Fruit fly (Drosophila melanogaster) whole organism, wandering third instar larva: ENCODE data around the gene RecQ4.

ENCODE experiments used
- Abd-B ChIP-seq: fragments of >200 bp; optimal IDR thresholded peaks from 2 replicates; lab custom pipeline; 2017; ENCODE audit warnings: missing biosample characterization, missing genetic modification characterization
- CG32264 ChIP-seq: fragments of 200-800 bp; sonication (Bioruptor generic); optimal IDR thresholded peaks from 2 replicates; lab custom pipeline; 2016; ENCODE audit warnings: missing biosample characterization, missing genetic modification characterization
- CG9705 ChIP-seq: fragments of 200-800 bp; sonication (Bioruptor generic); optimal IDR thresholded peaks from 2 replicates; lab custom pipeline; 2018; ENCODE audit warnings: missing biosample characterization, mild to moderate bottlenecking, missing genetic modification characterization
- CrebA ChIP-seq: fragments of 200-800 bp; sonication (Bioruptor generic); optimal IDR thresholded peaks from 2 replicates; lab custom pipeline; 2016; ENCODE audit warnings: missing biosample characterization, mild to moderate bottlenecking, missing genetic modification characterization, borderline replicate concordance
- Dfd ChIP-seq: fragments of >200 bp; optimal IDR thresholded peaks from 2 replicates; lab custom pipeline; 2017; ENCODE audit warnings: missing biosample characterization, missing genetic modification characterization
- Dif ChIP-seq: fragments of 200-275, 200-300 bp; sonication (Bioruptor generic); optimal IDR thresholded peaks from 2 replicates; lab custom pipeline; 2018; ENCODE audit warnings: missing biosample characterization, missing genetic modification characterization; ENCODE audit not compliant: partially characterized antibody
- GATAd ChIP-seq: sonication (Bioruptor generic); optimal IDR thresholded peaks from 2 replicates; lab custom pipeline; 2016; ENCODE audit warnings: missing biosample characterization, missing genetic modification characterization
- HLH106 ChIP-seq: fragments of 200-800 bp; optimal IDR thresholded peaks from 3 replicates; lab custom pipeline; 2019; ENCODE audit warnings: missing biosample characterization, mild to moderate bottlenecking, missing genetic modification characterization, moderate library complexity
- Hnf4 ChIP-seq: fragments of 200-800 bp; sonication (Bioruptor generic); optimal IDR thresholded peaks from 2 replicates; lab custom pipeline; 2016; ENCODE audit warnings: missing biosample characterization, mild to moderate bottlenecking, missing genetic modification characterization
- Hr78 ChIP-seq: fragments of >200 bp; optimal IDR thresholded peaks from 2 replicates; lab custom pipeline; 2017; ENCODE audit warnings: missing biosample characterization, missing genetic modification characterization
- Hr83 ChIP-seq: fragments of 200-300 bp; sonication (Bioruptor generic); optimal IDR thresholded peaks from 2 replicates; lab custom pipeline; 2016; ENCODE audit warnings: missing biosample characterization, mild to moderate bottlenecking, missing genetic modification characterization, moderate library complexity; ENCODE audit not compliant: poor library complexity, severe bottlenecking
- Jra ChIP-seq: sonication (Bioruptor generic); optimal IDR thresholded peaks from 2 replicates; lab custom pipeline; 2016; ENCODE audit warnings: missing biosample characterization, missing genetic modification characterization
- Mio ChIP-seq: sonication (Bioruptor generic); optimal IDR thresholded peaks from 2 replicates; lab custom pipeline; 2016; ENCODE audit warnings: missing biosample characterization, missing genetic modification characterization
- Myc ChIP-seq: fragments of >200 bp; optimal IDR thresholded peaks from 2 replicates; lab custom pipeline; 2017
- N ChIP-seq: fragments of >200 bp; optimal IDR thresholded peaks from 2 replicates; lab custom pipeline; 2018; ENCODE audit warnings: missing biosample characterization, missing external identifiers, missing genetic modification characterization
- OdsH ChIP-seq: fragments of 200-800 bp; sonication (Bioruptor generic); optimal IDR thresholded peaks from 2 replicates; lab custom pipeline; 2016; ENCODE audit warnings: missing biosample characterization, mild to moderate bottlenecking, missing genetic modification characterization
- Rel ChIP-seq, 2 experiments: fragments of 200-800 bp; sonication (Bioruptor generic) in 1 of 2; optimal IDR thresholded peaks; 2 replicates in 1 of 2; 3 replicates in 1 of 2; lab custom pipeline; 2016 to 2019; ENCODE audit warnings: mild to moderate bottlenecking in 2 of 2, missing biosample characterization in 2 of 2, missing genetic modification characterization in 2 of 2, moderate library complexity in 1 of 2
- Sp1 ChIP-seq: fragments of 200-800 bp; sonication (Bioruptor generic); optimal IDR thresholded peaks from 3 replicates; lab custom pipeline; 2019; ENCODE audit warnings: missing biosample characterization, mild to moderate bottlenecking, missing genetic modification characterization, moderate library complexity
- Vsx2 ChIP-seq: fragments of 200-300, 225-300 bp; sonication (Bioruptor generic); optimal IDR thresholded peaks from 2 replicates; lab custom pipeline; 2018; ENCODE audit warnings: missing biosample characterization, missing genetic modification characterization; ENCODE audit not compliant: partially characterized antibody
- br ChIP-seq: fragments of 200-800 bp; sonication (Bioruptor generic); optimal IDR thresholded peaks from 2 replicates; lab custom pipeline; 2016; ENCODE audit warnings: missing biosample characterization, missing genetic modification characterization
- brk ChIP-seq: fragments of 200-800 bp; sonication (Bioruptor generic); optimal IDR thresholded peaks from 2 replicates; lab custom pipeline; 2016; ENCODE audit warnings: missing biosample characterization, mild to moderate bottlenecking, missing genetic modification characterization
- dl ChIP-seq, 2 experiments: fragments of 175-275, 200-275 bp in 1 of 2; fragments of 200-275 bp in 1 of 2; sonication (Bioruptor generic); optimal IDR thresholded peaks; lab custom pipeline; 2018; ENCODE audit warnings: mild to moderate bottlenecking in 2 of 2, missing biosample characterization in 2 of 2, missing genetic modification characterization in 2 of 2, moderate library complexity in 2 of 2; ENCODE audit not compliant: partially characterized antibody in 2 of 2, insufficient read depth in 1 of 2
- dmrt93B ChIP-seq: fragments of 200-800 bp; sonication (Bioruptor generic); optimal IDR thresholded peaks from 2 replicates; lab custom pipeline; 2018; ENCODE audit warnings: missing biosample characterization, mild to moderate bottlenecking, missing genetic modification characterization
- dsf ChIP-seq: sonication (Bioruptor generic); optimal IDR thresholded peaks from 2 replicates; lab custom pipeline; 2016; ENCODE audit warnings: missing biosample characterization, missing genetic modification characterization, borderline replicate concordance
- ey ChIP-seq: fragments of 200-800 bp; sonication (Bioruptor generic); optimal IDR thresholded peaks from 2 replicates; lab custom pipeline; 2016; ENCODE audit warnings: missing biosample characterization, missing genetic modification characterization
- foxo ChIP-seq, 2 experiments: fragments of 200-800 bp; sonication (Bioruptor generic); optimal IDR thresholded peaks; 2 replicates in 1 of 2; 3 replicates in 1 of 2; lab custom pipeline; 2016 to 2017; ENCODE audit warnings: missing biosample characterization in 2 of 2, missing genetic modification characterization in 2 of 2
- fru ChIP-seq: fragments of 200-800 bp; sonication (Bioruptor generic); optimal IDR thresholded peaks from 3 replicates; lab custom pipeline; 2016; ENCODE audit warnings: missing biosample characterization, mild to moderate bottlenecking, missing genetic modification characterization
- h ChIP-seq: fragments of 200-800 bp; sonication (Bioruptor generic); optimal IDR thresholded peaks from 3 replicates; lab custom pipeline; 2016; ENCODE audit warnings: missing biosample characterization, mild to moderate bottlenecking, missing genetic modification characterization
- jim ChIP-seq: fragments of 175-275, 200-325 bp; sonication (Bioruptor generic); optimal IDR thresholded peaks from 2 replicates; lab custom pipeline; 2016; ENCODE audit warnings: missing biosample characterization, mild to moderate bottlenecking, missing genetic modification characterization
- lola ChIP-seq: fragments of >200 bp; optimal IDR thresholded peaks from 2 replicates; lab custom pipeline; 2017; ENCODE audit warnings: missing biosample characterization, missing genetic modification characterization
- pan ChIP-seq: fragments of >200 bp; optimal IDR thresholded peaks from 2 replicates; lab custom pipeline; 2017
- psq ChIP-seq: fragments of 200-800 bp; sonication (Bioruptor generic); optimal IDR thresholded peaks from 3 replicates; lab custom pipeline; 2017; ENCODE audit warnings: missing biosample characterization, mild to moderate bottlenecking, missing genetic modification characterization, moderate library complexity
- rgr ChIP-seq: fragments of 200-800 bp; sonication (Bioruptor generic); optimal IDR thresholded peaks from 3 replicates; lab custom pipeline; 2016; ENCODE audit warnings: missing biosample characterization, mild to moderate bottlenecking, missing genetic modification characterization
- sage ChIP-seq: fragments of 200-800 bp; sonication (Bioruptor generic); optimal IDR thresholded peaks from 2 replicates; lab custom pipeline; 2016; ENCODE audit warnings: missing biosample characterization, mild to moderate bottlenecking, missing genetic modification characterization
- sv ChIP-seq: fragments of 200-800 bp; sonication (Bioruptor generic); optimal IDR thresholded peaks from 3 replicates; lab custom pipeline; 2016; ENCODE audit warnings: missing biosample characterization, missing genetic modification characterization
- tai ChIP-seq: sonication (Bioruptor generic); optimal IDR thresholded peaks from 2 replicates; lab custom pipeline; 2016; ENCODE audit warnings: missing biosample characterization, missing genetic modification characterization
- usp ChIP-seq: fragments of >200 bp; optimal IDR thresholded peaks from 2 replicates; lab custom pipeline; 2017; ENCODE audit warnings: missing biosample characterization, missing genetic modification characterization
- woc ChIP-seq: sonication (Bioruptor generic); optimal IDR thresholded peaks from 2 replicates; lab custom pipeline; 2016; ENCODE audit warnings: missing biosample characterization, mild to moderate bottlenecking, missing genetic modification characterization

The RecQ4 gene

DNA sequence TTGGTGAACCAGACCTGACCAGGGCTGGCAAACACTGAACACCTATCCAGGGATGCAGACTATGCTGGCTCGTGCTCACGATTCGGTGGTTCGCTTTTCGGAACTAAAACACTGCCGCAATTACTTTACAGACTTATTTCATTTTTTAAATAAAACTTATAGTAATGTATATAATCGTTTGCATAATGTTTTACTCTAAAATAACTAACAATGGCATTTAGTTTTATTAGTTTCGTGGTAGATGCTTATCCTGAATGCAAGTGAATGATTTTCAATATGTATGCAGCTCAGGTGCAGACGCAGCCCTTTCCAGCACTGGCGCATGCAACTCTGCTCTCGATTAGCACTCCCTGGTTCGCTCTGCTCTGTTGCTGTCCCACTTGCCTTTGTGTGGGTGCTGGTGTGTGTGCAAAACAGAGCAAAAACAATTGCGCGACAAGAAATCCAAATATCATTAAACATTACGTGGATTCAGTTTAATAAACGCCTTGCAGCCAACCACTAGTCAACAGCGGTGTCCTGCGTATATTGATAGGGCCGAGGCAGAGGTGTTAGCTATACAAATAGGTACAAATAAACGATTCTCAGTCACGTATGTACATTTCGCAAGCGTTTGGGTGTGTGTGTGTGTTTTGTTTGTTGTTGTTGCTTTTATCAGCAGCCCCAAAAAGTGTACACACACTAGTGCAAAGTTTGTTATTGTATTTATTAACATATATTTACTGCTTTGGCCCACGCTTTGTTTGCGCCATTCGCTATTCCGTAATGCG is 11.0 kb upstream of the RecQ4 start, which contains the start of the genes ERR and Atg18a (continued):
- peak; percentile 88 for TF ChIP-seq Jra (GFP tag; lab: Kevin White, UChicago)
- no peak for TF ChIP-seq CrebA (GFP tag; lab: Kevin White, UChicago)
- TF ChIP-seq fru (GFP tag; lab: Kevin White, UChicago), result peak; percentile 87
- peak in 1 of 2 experiments; percentile 92 for TF ChIP-seq foxo (GFP tag; optimal IDR thresholded peaks at IDR 0.05; lab: Kevin White, UChicago)
- TF ChIP-seq Vsx2 (GFP tag; lab: Kevin White, UChicago), result no peak
- TF ChIP-seq woc, result peak; percentile 91
- peak; percentile 76 for TF ChIP-seq psq (GFP tag; lab: Kevin White, UChicago)

DNA sequence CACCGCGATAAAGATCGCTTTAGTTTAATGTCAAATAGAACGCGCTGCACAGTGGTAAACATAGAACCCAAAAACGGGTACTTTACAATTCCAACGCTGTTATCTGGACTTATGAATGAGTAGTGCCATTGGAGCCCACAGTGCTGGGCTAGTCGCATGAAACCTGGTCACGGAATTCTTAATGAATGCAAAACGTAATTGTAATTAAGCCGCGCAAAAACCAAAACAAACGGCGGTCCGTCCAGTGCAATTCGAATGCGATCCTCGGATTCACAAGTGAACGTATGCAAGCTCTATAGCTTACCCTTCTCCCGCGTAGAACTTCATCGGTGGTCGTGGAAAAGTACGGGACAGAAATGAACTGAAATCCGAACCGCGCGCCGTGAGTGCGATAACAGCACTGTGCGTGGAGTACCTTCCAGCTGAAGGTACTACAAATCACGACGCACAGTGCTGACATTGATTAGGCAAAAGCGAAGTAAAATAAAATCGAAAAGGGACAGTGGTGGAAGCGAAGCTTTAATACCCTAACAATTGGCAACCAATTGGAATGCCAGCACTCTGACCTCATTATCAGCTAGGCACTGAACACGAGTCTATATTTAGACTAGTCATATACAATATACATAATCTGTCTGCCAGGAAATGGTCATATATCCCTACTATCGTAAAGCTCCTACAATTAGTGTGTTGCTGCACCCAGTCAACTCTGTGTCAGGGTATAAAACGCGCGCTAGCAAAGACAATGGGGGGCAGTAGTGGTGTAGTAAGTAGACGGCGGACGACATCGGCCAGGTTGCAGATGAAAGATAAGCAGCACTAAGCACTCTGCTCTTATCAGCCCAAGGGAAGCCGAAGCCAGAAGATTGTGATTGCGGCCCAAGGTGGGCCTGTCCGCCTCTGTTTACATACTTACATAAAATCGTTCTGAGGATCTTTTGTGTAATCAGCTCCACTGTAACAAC is 9.8 kb upstream of the RecQ4 start:
- no peak for TF ChIP-seq jim (GFP tag; lab: Kevin White, UChicago)
- no peak for TF ChIP-seq sage (GFP tag; lab: Kevin White, UChicago)
- peak; percentile 50 for TF ChIP-seq woc
- TF ChIP-seq dl (GFP tag; optimal IDR thresholded peaks at IDR 0.05; lab: Kevin White, UChicago; ENCODE audit: insufficient read depth in 1 of 2, partially characterized antibody in 2 of 2), result no peak
- TF ChIP-seq foxo (GFP tag; optimal IDR thresholded peaks at IDR 0.05; lab: Kevin White, UChicago), result peak in 1 of 2 experiments; percentile 56
- TF ChIP-seq Hr78 (GFP tag; lab: Kevin White, UChicago), result no peak
- TF ChIP-seq CG32264, result no peak
- TF ChIP-seq dmrt93B (GFP tag; lab: Kevin White, UChicago), result no peak
- TF ChIP-seq CG9705, result no peak
- TF ChIP-seq Rel (GFP tag; optimal IDR thresholded peaks at IDR 0.05; lab: Kevin White, UChicago), result no peak
- no peak for TF ChIP-seq Rel (tag; optimal IDR thresholded peaks at IDR 0.05; lab: Kevin White, UChicago)
- TF ChIP-seq GATAd (GFP tag; lab: Kevin White, UChicago), result no peak
- TF ChIP-seq OdsH (GFP tag; lab: Kevin White, UChicago), result peak; percentile 26
- TF ChIP-seq dsf (GFP tag; lab: Kevin White, UChicago), result no peak
- peak; percentile 56 for TF ChIP-seq br (GFP tag; lab: Kevin White, UChicago)
- TF ChIP-seq h (GFP tag; lab: Kevin White, UChicago), result peak; percentile 88
- TF ChIP-seq Myc (lab: Kevin White, UChicago), result no peak
- TF ChIP-seq brk (GFP tag; lab: Kevin White, UChicago), result no peak
- peak; percentile 60 for TF ChIP-seq sv (GFP tag; lab: Kevin White, UChicago)
- TF ChIP-seq rgr (GFP tag; lab: Kevin White, UChicago), result peak; percentile 47
- TF ChIP-seq usp (GFP tag; lab: Kevin White, UChicago), result no peak
- TF ChIP-seq Vsx2 (GFP tag; lab: Kevin White, UChicago), result no peak
- TF ChIP-seq psq (GFP tag; lab: Kevin White, UChicago), result peak; percentile 45
- TF ChIP-seq Sp1, result peak; percentile 33
- TF ChIP-seq Mio (GFP tag; lab: Kevin White, UChicago), result no peak
- TF ChIP-seq ey (GFP tag; lab: Kevin White, UChicago), result peak; percentile 62
- peak; percentile 28 for TF ChIP-seq HLH106 (tag; lab: Kevin White, UChicago)
- TF ChIP-seq pan (lab: Kevin White, UChicago), result no peak
- no peak for TF ChIP-seq Abd-B
- no peak for TF ChIP-seq tai (GFP tag; lab: Kevin White, UChicago)
- no peak for TF ChIP-seq Dfd (GFP tag; lab: Kevin White, UChicago)
- TF ChIP-seq Hr83 (GFP tag; lab: Kevin White, UChicago), result no peak
- no peak for TF ChIP-seq Dif
- TF ChIP-seq fru (GFP tag; lab: Kevin White, UChicago), result peak; percentile 85
- TF ChIP-seq Jra (GFP tag; lab: Kevin White, UChicago), result peak; percentile 68
- TF ChIP-seq Hnf4, result peak; percentile 50
- no peak for TF ChIP-seq N (GFP tag; lab: Kevin White, UChicago)
- no peak for TF ChIP-seq CrebA (GFP tag; lab: Kevin White, UChicago)
- TF ChIP-seq lola, result no peak
